Worm (Caenorhabditis elegans): ENCODE measurements around the gene F16B4.6.
A peak's percentile ranks its signal among the peaks of the same experiment; 100 is the strongest.

The F16B4.6 gene

ce11 chrV:1547843-1548242 lies 39.2 kb upstream of the F16B4.6 start, which contains the start of gene F52F10.2:
Gene F52F10.2 (plus strand): TSS chrV:1548143.
- TF ChIP-seq C08G9.2 (tag; optimal IDR thresholded peaks at IDR 0.05): no peak
- no peak for TF ChIP-seq odd-2 (tag; optimal IDR thresholded peaks at IDR 0.05)
- TF ChIP-seq hlh-6 (tag; optimal IDR thresholded peaks at IDR 0.05): no peak
- TF ChIP-seq C38D4.7 (GFP tag; optimal IDR thresholded peaks at IDR 0.05): no peak

DNA sequence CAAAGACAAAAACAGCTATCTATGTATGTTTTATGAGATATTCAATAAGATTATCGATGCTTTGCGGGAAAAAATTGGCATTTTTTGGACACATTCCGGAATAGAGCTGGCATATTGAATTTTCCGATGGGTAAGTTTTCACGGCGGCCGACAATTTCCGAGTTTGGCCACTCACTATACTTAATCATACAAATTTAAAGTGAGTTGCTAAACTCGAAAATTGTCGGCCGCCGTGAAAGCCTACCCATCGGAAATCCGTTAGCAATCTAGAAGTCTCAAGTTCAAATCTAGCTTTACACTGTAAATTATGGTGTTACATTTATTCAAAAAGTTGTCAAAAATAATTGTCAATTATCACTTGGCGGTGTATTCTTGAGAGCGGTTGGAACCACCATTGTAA lies 36.3 kb upstream of the F16B4.6 start:
- TF ChIP-seq ceh-45 (GFP tag; IDR thresholded peaks at IDR 0.05): no peak
- no peak for TF ChIP-seq C38D4.7 (GFP tag; optimal IDR thresholded peaks at IDR 0.05)
- no peak for TF ChIP-seq pha-4 (tag; optimal IDR thresholded peaks at IDR 0.05)
- no peak for TF ChIP-seq hlh-15 (tag; optimal IDR thresholded peaks at IDR 0.05)

- TF ChIP-seq fkh-10 (GFP tag; optimal IDR thresholded peaks at IDR 0.05) (no peak), che-1 (tag; optimal IDR thresholded peaks at IDR 0.05) (no peak), tbx-7 (tag; optimal IDR thresholded peaks at IDR 0.05) (no peak), pha-2 (tag; optimal IDR thresholded peaks at IDR 0.05) (no peak), C08G9.2 (tag; optimal IDR thresholded peaks at IDR 0.05) (no peak), tbx-2 (tag; optimal IDR thresholded peaks at IDR 0.05) (no peak), npax-4 (tag; optimal IDR thresholded peaks at IDR 0.05) (no peak), lim-6 (tag; optimal IDR thresholded peaks at IDR 0.05) (no peak), ceh-31 (tag; optimal IDR thresholded peaks at IDR 0.05) (no peak), pros-1 (tag; optimal IDR thresholded peaks at IDR 0.05) (no peak)
Observed at ce11 chrV:1551143-1551542, 35.9 kb upstream of the F16B4.6 start.

DNA sequence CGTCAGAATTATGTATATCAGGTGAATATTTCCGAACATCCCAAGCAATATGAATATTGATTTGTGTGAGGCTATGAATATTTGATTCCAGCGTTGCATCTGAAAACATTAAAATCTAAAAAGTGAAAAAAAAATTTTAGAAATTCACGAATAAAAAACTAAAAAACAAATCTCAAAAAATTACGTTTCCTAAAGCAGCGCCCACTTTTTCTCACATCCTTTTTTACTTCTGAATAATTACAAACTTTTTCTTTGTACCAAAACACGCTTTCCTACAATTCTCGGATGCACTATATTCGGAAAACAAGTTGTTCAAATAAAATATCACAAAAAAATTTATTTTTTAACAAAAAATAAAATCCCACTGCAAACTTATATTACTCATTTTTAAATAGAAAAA lies 34.0 kb upstream of the F16B4.6 start, which contains the start of gene srsx-8:
Gene srsx-8 (minus strand): TSS at position 101 of the 400 bp plus-strand sequence.
- TF ChIP-seq hlh-8 (tag; optimal IDR thresholded peaks at IDR 0.05): no peak
- no peak for TF ChIP-seq K09A11.1 (tag; optimal IDR thresholded peaks at IDR 0.05; ENCODE audit: insufficient read depth)
- no peak for TF ChIP-seq Y22D7AL.16 (tag; optimal IDR thresholded peaks at IDR 0.05)
- TF ChIP-seq ttx-3 (tag; optimal IDR thresholded peaks at IDR 0.05): no peak
- no peak for TF ChIP-seq pha-4 (tag; optimal IDR thresholded peaks at IDR 0.05)
- no peak for TF ChIP-seq lin-11 (tag; optimal IDR thresholded peaks at IDR 0.05)
- TF ChIP-seq rnt-1 (tag; optimal IDR thresholded peaks at IDR 0.05): no peak
- TF ChIP-seq che-1 (tag; optimal IDR thresholded peaks at IDR 0.05): no peak
- no peak for TF ChIP-seq gmeb-2 (tag; optimal IDR thresholded peaks at IDR 0.05)
- TF ChIP-seq sox-2 (GFP tag; IDR thresholded peaks at IDR 0.05): no peak
- TF ChIP-seq nfya-1 (tag; optimal IDR thresholded peaks at IDR 0.05): no peak
- no peak for TF ChIP-seq nhr-232 (tag; optimal IDR thresholded peaks at IDR 0.05)
- TF ChIP-seq C08G9.2 (tag; optimal IDR thresholded peaks at IDR 0.05): no peak
- no peak for TF ChIP-seq sox-4 (tag; optimal IDR thresholded peaks at IDR 0.05)
- TF ChIP-seq pros-1 (tag; optimal IDR thresholded peaks at IDR 0.05): no peak

ce11 chrV:1555072-1555471 lies 31.9 kb upstream of the F16B4.6 start:
- peak; percentile 86 for TF ChIP-seq elt-2 (tag; optimal IDR thresholded peaks at IDR 0.05)
- TF ChIP-seq dmd-4 (tag; optimal IDR thresholded peaks at IDR 0.05; ENCODE audit: borderline replicate concordance): no peak

DNA sequence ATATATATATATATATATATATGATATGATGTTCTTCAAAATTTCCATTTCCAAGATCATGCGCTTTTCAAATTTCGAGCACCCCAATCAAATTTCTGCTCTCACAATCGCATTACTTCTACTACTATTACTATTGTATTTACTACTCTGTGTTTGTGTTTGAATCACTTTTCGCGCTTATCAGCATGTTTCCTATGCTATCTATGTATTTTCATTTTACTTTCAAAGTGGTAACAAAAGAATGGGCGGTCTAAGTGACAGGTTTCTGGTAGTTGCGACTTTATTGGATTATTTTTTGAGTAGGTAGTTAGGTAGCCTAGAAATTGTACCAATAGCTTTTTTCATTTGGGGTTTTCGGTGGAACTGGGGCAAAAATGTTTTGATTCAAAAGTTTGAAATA lies 28.9 kb upstream of the F16B4.6 start:
- TF ChIP-seq ceh-45 (GFP tag; IDR thresholded peaks at IDR 0.05): no peak
- TF ChIP-seq sdc-2 (tag; optimal IDR thresholded peaks at IDR 0.05): no peak
- no peak for TF ChIP-seq ceh-24 (tag; optimal IDR thresholded peaks at IDR 0.05)
- no peak for TF ChIP-seq pat-9 (tag; optimal IDR thresholded peaks at IDR 0.05)
- no peak for TF ChIP-seq npax-4 (tag; optimal IDR thresholded peaks at IDR 0.05)
- no peak for TF ChIP-seq ceh-30 (tag; optimal IDR thresholded peaks at IDR 0.05)

All from whole organism, late embryonic.